Worm (Caenorhabditis elegans) whole organism, late embryonic: Measurements from ENCODE around the gene dcr-1.

Experiments used
- ama-1 ChIP-seq: fragments of 150-350 bp; optimal IDR thresholded peaks from 2 replicates; lab custom pipeline; 2014
- ceh-14 ChIP-seq: sonication (generic microtip); optimal IDR thresholded peaks from 2 replicates; lab custom pipeline; 2016; ENCODE audit warnings: missing genotype, missing genetic modification characterization, missing compliant biosample characterization
- dve-1 ChIP-seq: sonication (generic microtip); optimal IDR thresholded peaks from 2 replicates; lab custom pipeline; 2017; ENCODE audit warnings: antibody characterized with exemption, mild to moderate bottlenecking, missing genetic modification characterization, missing compliant biosample characterization
- gmeb-2 ChIP-seq: sonication (generic microtip); optimal IDR thresholded peaks from 2 replicates; lab custom pipeline; 2016; ENCODE audit warnings: missing genetic modification characterization, inconsistent platforms, missing compliant biosample characterization
- lin-11 ChIP-seq: fragments of 200-800 bp; sonication (Bioruptor generic); optimal IDR thresholded peaks from 2 replicates; lab custom pipeline; 2018; ENCODE audit warnings: mild to moderate bottlenecking, missing genetic modification characterization, missing compliant biosample characterization
- pat-9 ChIP-seq: fragments of 200-800 bp; sonication (Bioruptor generic); optimal IDR thresholded peaks from 2 replicates; lab custom pipeline; 2018; ENCODE audit warnings: mild to moderate bottlenecking, missing genetic modification characterization, moderate library complexity, missing compliant biosample characterization
- pha-4 ChIP-seq: fragments of 150-350 bp; optimal IDR thresholded peaks from 2 replicates; lab custom pipeline; 2018; ENCODE audit warnings: missing biosample characterization, missing genetic modification reagents, missing genetic modification characterization
- unc-86 ChIP-seq: sonication (generic microtip); optimal IDR thresholded peaks from 2 replicates; lab custom pipeline; 2016; ENCODE audit warnings: missing genetic modification characterization, missing compliant biosample characterization

- TF ChIP-seq unc-86: no peak
- TF ChIP-seq gmeb-2: no peak
- TF ChIP-seq pat-9 (tag; lab: Kevin White, UChicago): no peak
- no peak for TF ChIP-seq ama-1 (lab: Kevin White, UChicago)
- no peak for TF ChIP-seq dve-1 (tag; lab: Kevin White, UChicago)
- TF ChIP-seq lin-11: no peak
- TF ChIP-seq ceh-14 (tag; lab: Kevin White, UChicago): no peak
- no peak for TF ChIP-seq pha-4
Observed at ce11 chrIII:8129195-8129594, 49.1 kb upstream of the dcr-1 start.
